Worm (Caenorhabditis elegans): ENCODE measurements around the gene fip-3.

DNA sequence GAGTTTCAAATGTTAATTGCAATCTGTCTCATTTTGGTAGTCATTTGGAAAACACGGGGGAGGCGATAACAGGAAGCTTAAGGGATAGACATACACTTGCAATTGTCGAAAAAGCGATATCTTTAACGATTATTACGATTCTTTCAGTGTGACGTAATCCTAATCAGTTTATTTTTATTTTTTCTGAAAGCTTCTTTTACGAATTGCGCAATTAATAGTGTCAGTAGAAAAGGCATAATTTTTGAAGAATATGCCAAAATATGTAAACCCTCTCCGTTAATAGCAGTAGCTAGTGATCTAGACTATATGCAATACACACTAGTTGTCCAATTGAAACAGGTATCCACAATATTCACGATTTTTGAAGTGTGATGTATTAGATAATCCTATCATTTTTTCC is 28.9 kb downstream of the fip-3 start:
- TF ChIP-seq hlh-15 (tag; optimal IDR thresholded peaks at IDR 0.05) (no peak), ama-1 (optimal IDR thresholded peaks at IDR 0.05) (no peak), F13H6.1 (tag; optimal IDR thresholded peaks at IDR 0.05) (no peak), ceh-45 (GFP tag; IDR thresholded peaks at IDR 0.05) (no peak)

All from whole organism, late embryonic.